Fruit fly (Drosophila melanogaster): ENCODE results near the gene CG10413.

dm6 chr2L:18604986-18605385 is at the start of gene CG10413:
- TF ChIP-seq pan (optimal IDR thresholded peaks at IDR 0.05) (no peak), CrebA (GFP tag; optimal IDR thresholded peaks at IDR 0.05; ENCODE audit: borderline replicate concordance) (no peak), Rel (GFP tag; optimal IDR thresholded peaks at IDR 0.05) (no peak), Rel (tag; optimal IDR thresholded peaks at IDR 0.05) (peak; percentile 91)

All from whole organism, wandering third instar larva.